Fruit fly (Drosophila melanogaster) whole organism, embryonic: ENCODE data around the gene Spase25.
A peak's percentile ranks its signal among the peaks of the same experiment; 100 is the strongest.

Experiments used
- Atf-2 ChIP-seq: fragments of 200-800 bp; sonication (Bioruptor generic); optimal IDR thresholded peaks from 2 replicates; lab custom pipeline; 2016; ENCODE audit warnings: missing biosample characterization, missing genetic modification characterization
- B-H1 ChIP-seq: fragments of 200-800 bp; sonication (Bioruptor generic); IDR thresholded peaks from 3 replicates; pipeline ENCODE4 v1.3.6; 2022; ENCODE audit warnings: missing biosample characterization, missing genetic modification characterization
- BtbVII ChIP-seq: fragments of 200-800 bp; sonication (Bioruptor generic); optimal IDR thresholded peaks from 3 replicates; lab custom pipeline; 2017; ENCODE audit warnings: missing biosample characterization, mild to moderate bottlenecking, missing genetic modification characterization
- Bteb2 ChIP-seq: fragments of 200-800 bp; sonication (Bioruptor generic); optimal IDR thresholded peaks from 2 replicates; lab custom pipeline; 2016; ENCODE audit warnings: missing biosample characterization, missing genetic modification characterization
- CG11085 ChIP-seq: fragments of 200-800 bp; sonication (Bioruptor generic); IDR thresholded peaks from 2 replicates; pipeline ENCODE4 v1.3.6; 2022; ENCODE audit warnings: missing biosample characterization, missing genetic modification characterization
- CG13775 ChIP-seq: fragments of 200-800 bp; sonication (Bioruptor generic); optimal IDR thresholded peaks from 3 replicates; lab custom pipeline; 2017; ENCODE audit warnings: missing biosample characterization, mild to moderate bottlenecking, missing genetic modification characterization
- CG17359 ChIP-seq: fragments of 200-800 bp; sonication (Bioruptor generic); optimal IDR thresholded peaks from 3 replicates; lab custom pipeline; 2018; ENCODE audit warnings: missing biosample characterization, mild to moderate bottlenecking, missing genetic modification characterization, moderate library complexity
- CG18262 ChIP-seq: fragments of 200-800 bp; optimal IDR thresholded peaks from 3 replicates; lab custom pipeline; 2019; ENCODE audit warnings: missing biosample characterization, mild to moderate bottlenecking, missing genetic modification characterization, moderate library complexity
- CG1832 ChIP-seq: fragments of 200-800 bp; sonication (Bioruptor generic); optimal IDR thresholded peaks from 2 replicates; lab custom pipeline; 2017; ENCODE audit warnings: missing biosample characterization, mild to moderate bottlenecking, missing genetic modification characterization, inconsistent platforms
- CG31365 ChIP-seq: fragments of 200-800 bp; sonication (Bioruptor generic); optimal IDR thresholded peaks from 2 replicates; lab custom pipeline; 2018; ENCODE audit warnings: missing biosample characterization, mild to moderate bottlenecking, missing genetic modification characterization
- CG3163 ChIP-seq: fragments of 200-800 bp; sonication (Bioruptor generic); optimal IDR thresholded peaks from 3 replicates; lab custom pipeline; 2016; ENCODE audit warnings: missing biosample characterization, missing genetic modification characterization
- CG4328 ChIP-seq: fragments of 200-800 bp; sonication (Bioruptor generic); optimal IDR thresholded peaks from 3 replicates; lab custom pipeline; 2017; ENCODE audit warnings: missing biosample characterization, missing genetic modification reagents, missing genetic modification characterization
- CG6254 ChIP-seq: fragments of 200-800 bp; sonication (Bioruptor generic); optimal IDR thresholded peaks from 3 replicates; lab custom pipeline; 2017; ENCODE audit warnings: mild to moderate bottlenecking, missing biosample characterization, missing genetic modification reagents, missing genetic modification characterization
- CG7745 ChIP-seq: fragments of 200-800 bp; sonication (Bioruptor generic); optimal IDR thresholded peaks from 2 replicates; lab custom pipeline; 2018; ENCODE audit warnings: missing biosample characterization, mild to moderate bottlenecking, missing genetic modification characterization, moderate library complexity
- CG9817 ChIP-seq: fragments of 200-800 bp; sonication (Bioruptor generic); optimal IDR thresholded peaks from 2 replicates; lab custom pipeline; 2018; ENCODE audit warnings: missing biosample characterization, mild to moderate bottlenecking, missing genetic modification characterization, moderate library complexity
- Dek ChIP-seq: fragments of 200-800 bp; sonication (Bioruptor generic); optimal IDR thresholded peaks from 3 replicates; lab custom pipeline; 2019; ENCODE audit warnings: missing biosample characterization, mild to moderate bottlenecking, missing genetic modification characterization, moderate library complexity
- Gsc ChIP-seq: fragments of 200-800 bp; sonication (Bioruptor generic); IDR thresholded peaks from 2 replicates; pipeline ENCODE4 v1.3.6; 2022; ENCODE audit warnings: missing biosample characterization, missing genetic modification characterization
- HmgZ ChIP-seq: fragments of 200-800 bp; sonication (Bioruptor generic); optimal IDR thresholded peaks from 2 replicates; lab custom pipeline; 2018; ENCODE audit warnings: missing biosample characterization, mild to moderate bottlenecking, missing genetic modification characterization
- Hmr ChIP-seq: fragments of 200-800 bp; sonication (Bioruptor generic); optimal IDR thresholded peaks from 3 replicates; lab custom pipeline; 2017; ENCODE audit warnings: mild to moderate bottlenecking, missing biosample characterization, missing genetic modification reagents, missing genetic modification characterization
- Hr78 ChIP-seq, 2 experiments: fragments of 200-800 bp in 1 of 2; fragments of >200 bp in 1 of 2; sonication (Bioruptor generic) in 1 of 2; optimal IDR thresholded peaks; 2 replicates each; lab custom pipeline; 2017 to 2019; ENCODE audit warnings: missing biosample characterization in 2 of 2, missing genetic modification characterization in 2 of 2, mild to moderate bottlenecking in 1 of 2, moderate library complexity in 1 of 2
- Hsf ChIP-seq: fragments of 200-800 bp; sonication (Bioruptor generic); optimal IDR thresholded peaks from 3 replicates; lab custom pipeline; 2016; ENCODE audit warnings: missing biosample characterization, missing genetic modification characterization
- Max ChIP-seq: fragments of 200-800 bp; sonication (Bioruptor generic); optimal IDR thresholded peaks from 2 replicates; lab custom pipeline; 2016; ENCODE audit warnings: missing biosample characterization, mild to moderate bottlenecking, missing genetic modification characterization
- Nf-YA ChIP-seq: fragments of 200-800 bp; sonication (Bioruptor generic); IDR thresholded peaks from 2 replicates; pipeline ENCODE4 v1.3.6; 2022; ENCODE audit warnings: missing biosample characterization, missing genetic modification characterization
- Oaz ChIP-seq: fragments of 200-800 bp; sonication (Bioruptor generic); IDR thresholded peaks from 2 replicates; pipeline ENCODE4 v1.3.6; 2022; ENCODE audit warnings: missing biosample characterization, missing genetic modification characterization
- Oli ChIP-seq: fragments of 200-800 bp; sonication (Bioruptor generic); optimal IDR thresholded peaks from 2 replicates; lab custom pipeline; 2018; ENCODE audit warnings: missing biosample characterization, mild to moderate bottlenecking, missing genetic modification characterization, moderate library complexity
- Sry-β ChIP-seq: fragments of 200-800 bp; sonication (Bioruptor generic); optimal IDR thresholded peaks from 2 replicates; lab custom pipeline; 2018; ENCODE audit warnings: missing biosample characterization, mild to moderate bottlenecking, missing genetic modification characterization, moderate library complexity
- Xbp1 ChIP-seq: fragments of 200-800 bp; sonication (Bioruptor generic); optimal IDR thresholded peaks from 3 replicates; lab custom pipeline; 2016; ENCODE audit warnings: missing biosample characterization, mild to moderate bottlenecking, missing genetic modification characterization
- corto ChIP-seq: fragments of 200-800 bp; sonication (Bioruptor generic); optimal IDR thresholded peaks from 2 replicates; lab custom pipeline; 2016; ENCODE audit warnings: missing biosample characterization, mild to moderate bottlenecking, missing genetic modification characterization, moderate library complexity
- crp ChIP-seq, 2 experiments: fragments of 200-800 bp; sonication (Bioruptor generic); optimal IDR thresholded peaks; 2 replicates in 1 of 2; 3 replicates in 1 of 2; lab custom pipeline; 2017; ENCODE audit warnings: missing biosample characterization in 2 of 2, missing genetic modification characterization in 2 of 2, mild to moderate bottlenecking in 1 of 2, moderate library complexity in 1 of 2
- cwo ChIP-seq: fragments of 200-800 bp; sonication (Bioruptor generic); optimal IDR thresholded peaks from 3 replicates; lab custom pipeline; 2017; ENCODE audit warnings: missing biosample characterization, missing genetic modification characterization, mild to moderate bottlenecking, moderate library complexity, missing genetic modification reagents
- dm ChIP-seq: fragments of 200-800 bp; sonication (Bioruptor generic); optimal IDR thresholded peaks from 3 replicates; lab custom pipeline; 2016; ENCODE audit warnings: missing biosample characterization, missing genetic modification characterization
- dysf ChIP-seq: fragments of 200-800 bp; sonication (Bioruptor generic); IDR thresholded peaks from 3 replicates; pipeline ENCODE4 v1.3.6; 2022; ENCODE audit warnings: missing biosample characterization, missing genetic modification characterization
- gt ChIP-seq: fragments of 200-800 bp; sonication (Bioruptor generic); IDR thresholded peaks from 2 replicates; pipeline ENCODE4 v1.3.6; 2022; ENCODE audit warnings: missing biosample characterization, missing genetic modification characterization
- hkb ChIP-seq, 2 experiments: fragments of 200-800 bp in 1 of 2; fragments of >200 bp in 1 of 2; sonication (Bioruptor generic) in 1 of 2; IDR thresholded peaks in 1 of 2; optimal IDR thresholded peaks in 1 of 2; 2 replicates each; pipeline versions ENCODE4 v1.3.6 to Lab custom; 2017 to 2022; ENCODE audit warnings: missing biosample characterization in 1 of 2, missing genetic modification characterization in 1 of 2
- inv ChIP-seq: fragments of 200-800 bp; sonication (Bioruptor generic); IDR thresholded peaks from 2 replicates; pipeline ENCODE4 v1.3.6; 2022; ENCODE audit warnings: missing biosample characterization, missing genetic modification characterization; ENCODE audit not compliant: partially characterized antibody
- peb ChIP-seq: fragments of 200-800 bp; sonication (Bioruptor generic); IDR thresholded peaks from 2 replicates; pipeline ENCODE4 v1.3.6; 2022; ENCODE audit warnings: missing biosample characterization, missing genetic modification characterization
- ranshi ChIP-seq: fragments of 200-800 bp; sonication (Bioruptor generic); IDR thresholded peaks from 2 replicates; pipeline ENCODE4 v1.3.6; 2022; ENCODE audit warnings: missing biosample characterization, missing genetic modification characterization
- row ChIP-seq: fragments of 200-800 bp; sonication (Bioruptor generic); IDR thresholded peaks from 3 replicates; pipeline ENCODE4 v1.3.6; 2022; ENCODE audit warnings: missing biosample characterization, missing genetic modification characterization
- salm ChIP-seq: fragments of 200-800 bp; sonication (Bioruptor generic); optimal IDR thresholded peaks from 2 replicates; lab custom pipeline; 2018; ENCODE audit warnings: missing biosample characterization, mild to moderate bottlenecking, missing genetic modification characterization
- slbo ChIP-seq: fragments of 200-800 bp; sonication (Bioruptor generic); IDR thresholded peaks from 2 replicates; pipeline ENCODE4 v1.3.6; 2022; ENCODE audit warnings: missing biosample characterization, missing genetic modification characterization
- sna ChIP-seq: fragments of 200-800 bp; sonication (Bioruptor generic); IDR thresholded peaks from 2 replicates; pipeline ENCODE4 v1.3.6; 2022; ENCODE audit warnings: missing biosample characterization, missing genetic modification characterization; ENCODE audit not compliant: partially characterized antibody
- sqz ChIP-seq: fragments of 200-800 bp; sonication (Bioruptor generic); optimal IDR thresholded peaks from 3 replicates; lab custom pipeline; 2018; ENCODE audit warnings: missing biosample characterization, mild to moderate bottlenecking, missing genetic modification characterization
- ssp ChIP-seq: fragments of 200-800 bp; sonication (Bioruptor generic); IDR thresholded peaks from 2 replicates; pipeline ENCODE4 v1.3.6; 2022; ENCODE audit warnings: missing biosample characterization, missing genetic modification characterization
- unc-4 ChIP-seq: fragments of 200-800 bp; sonication (Bioruptor generic); IDR thresholded peaks from 2 replicates; pipeline ENCODE4 v1.3.6; 2022; ENCODE audit warnings: missing biosample characterization, missing genetic modification characterization; ENCODE audit not compliant: partially characterized antibody
- unpg ChIP-seq: fragments of 200-800 bp; sonication (Bioruptor generic); optimal IDR thresholded peaks from 3 replicates; lab custom pipeline; 2018; ENCODE audit warnings: missing biosample characterization, mild to moderate bottlenecking, missing genetic modification characterization, moderate library complexity
- vnd ChIP-seq: fragments of 200-800 bp; sonication (Bioruptor generic); IDR thresholded peaks from 3 replicates; pipeline ENCODE4 v1.3.6; 2022; ENCODE audit warnings: missing biosample characterization, missing genetic modification characterization; ENCODE audit not compliant: partially characterized antibody
- zen2 ChIP-seq: fragments of 200-800 bp; sonication (Bioruptor generic); IDR thresholded peaks from 3 replicates; pipeline ENCODE4 v1.3.6; 2022; ENCODE audit warnings: missing biosample characterization, missing genetic modification characterization; ENCODE audit not compliant: partially characterized antibody
- zf30C ChIP-seq: fragments of 200-800 bp; sonication (Bioruptor generic); optimal IDR thresholded peaks from 3 replicates; lab custom pipeline; 2018; ENCODE audit warnings: missing biosample characterization, mild to moderate bottlenecking, missing genetic modification characterization

Spase25 gene

dm6 chrX:11446792-11447405 is 38.2 kb upstream of the Spase25 start (continued):
- TF ChIP-seq CG17359 (tag; lab: Kevin White, UChicago) (peak; percentile 66), CG6254 (GFP tag; lab: Kevin White, UChicago) (no peak), gt (GFP tag; lab: Robert Waterston, UW) (no peak), Gsc (peak; percentile 42; the same call in 1 of the 2 replicates), Sry-β (GFP tag; lab: Kevin White, UChicago) (no peak), slbo (GFP tag; lab: Robert Waterston, UW) (peak; percentile 96), Bteb2 (GFP tag; lab: Kevin White, UChicago) (peak; percentile 78), sna (GFP tag; lab: Robert Waterston, UW) (no peak), CG1832 (GFP tag; lab: Kevin White, UChicago) (no peak), vnd (GFP tag; lab: Robert Waterston, UW) (no peak), dysf (GFP tag; lab: Robert Waterston, UW) (peak; percentile 88), CG3163 (GFP tag; lab: Kevin White, UChicago) (peak; percentile 41), ssp (GFP tag; lab: Robert Waterston, UW) (peak; percentile 31; the same call in 1 of the 2 replicates), hkb (optimal IDR thresholded peaks at IDR 0.05; lab: Kevin White, UChicago) (no peak), hkb (GFP tag; IDR thresholded peaks at IDR 0.05; lab: Robert Waterston, UW) (peak; percentile 50; the same call in 1 of the 2 replicates), inv (GFP tag; lab: Robert Waterston, UW) (no peak), zf30C (no peak), unc-4 (no peak), HmgZ (tag; lab: Kevin White, UChicago) (peak; percentile 91), Hr78 (GFP tag; optimal IDR thresholded peaks at IDR 0.05; lab: Kevin White, UChicago) (peak in 1 of 2 experiments; percentile 32), sqz (GFP tag; lab: Kevin White, UChicago) (no peak), Oli (tag; lab: Kevin White, UChicago) (peak; percentile 61), Hmr (GFP tag; lab: Kevin White, UChicago) (peak; percentile 87), CG7745 (no peak), CG11085 (GFP tag; lab: Robert Waterston, UW) (peak; percentile 86), CG31365 (peak; percentile 39), row (GFP tag; lab: Robert Waterston, UW) (peak; percentile 89), CG4328 (GFP tag; lab: Kevin White, UChicago) (peak; percentile 2), zen2 (no peak), Nf-YA (GFP tag; lab: Robert Waterston, UW) (peak; percentile 43; the same call in 1 of the 2 replicates), Atf-2 (GFP tag; lab: Kevin White, UChicago) (peak; percentile 57), unpg (GFP tag; lab: Kevin White, UChicago) (peak; percentile 73), crp (GFP tag; optimal IDR thresholded peaks at IDR 0.05; lab: Kevin White, UChicago) (no peak), B-H1 (GFP tag; lab: Robert Waterston, UW) (peak; percentile 71), peb (GFP tag; lab: Robert Waterston, UW) (0 out of 2 replicates have a peak, but pooled peaks have one; percentile 21), Oaz (GFP tag; lab: Robert Waterston, UW) (peak; percentile 67), Dek (peak; percentile 80), ranshi (GFP tag; lab: Robert Waterston, UW) (peak; percentile 85), BtbVII (GFP tag; lab: Kevin White, UChicago) (peak; percentile 72), CG9817 (peak; percentile 86), Xbp1 (GFP tag; lab: Kevin White, UChicago) (peak; percentile 78), Max (peak; percentile 71), dm (GFP tag; lab: Kevin White, UChicago) (peak; percentile 12), Hsf (GFP tag; lab: Kevin White, UChicago) (peak; percentile 80), corto (GFP tag; lab: Kevin White, UChicago) (peak; percentile 60), cwo (peak; percentile 83), CG18262 (tag; lab: Kevin White, UChicago) (peak; percentile 49), CG13775 (GFP tag; lab: Kevin White, UChicago) (peak; percentile 59), salm (no peak)
